Fruit fly (Drosophila melanogaster) whole organism, adult: ENCODE results near the gene Tssk.
A peak's percentile ranks its signal among the peaks of the same experiment; 100 is the strongest.

Experiments
- CG11617 ChIP-seq: fragments of 200-800 bp; sonication (Bioruptor generic); optimal IDR thresholded peaks from 2 replicates; lab custom pipeline; 2017; ENCODE audit warnings: mild to moderate bottlenecking, missing biosample characterization, missing genetic modification reagents, missing genetic modification characterization
- CG12768 ChIP-seq: fragments of 200-800 bp; sonication (Bioruptor generic); optimal IDR thresholded peaks from 2 replicates; lab custom pipeline; 2017; ENCODE audit warnings: missing biosample characterization, missing genetic modification characterization, mild to moderate bottlenecking, moderate library complexity, missing genetic modification reagents
- CG14711 ChIP-seq: fragments of 200-800 bp; sonication (Bioruptor generic); optimal IDR thresholded peaks from 2 replicates; lab custom pipeline; 2018; ENCODE audit warnings: missing biosample characterization, mild to moderate bottlenecking, missing genetic modification characterization, moderate library complexity
- CG1620 ChIP-seq: fragments of 200-800 bp; sonication (Bioruptor generic); optimal IDR thresholded peaks from 2 replicates; lab custom pipeline; 2016; ENCODE audit warnings: missing biosample characterization, missing genetic modification characterization
- CG33017 ChIP-seq: fragments of 200-800 bp; sonication (Bioruptor generic); optimal IDR thresholded peaks from 2 replicates; lab custom pipeline; 2018; ENCODE audit warnings: missing biosample characterization, mild to moderate bottlenecking, missing genetic modification characterization, moderate library complexity
- CG5204 ChIP-seq: fragments of 200-800 bp; sonication (Bioruptor generic); optimal IDR thresholded peaks from 2 replicates; lab custom pipeline; 2016; ENCODE audit warnings: missing biosample characterization, missing genetic modification characterization
- CG7045 ChIP-seq: fragments of 200-800 bp; sonication (Bioruptor generic); optimal IDR thresholded peaks from 2 replicates; lab custom pipeline; 2017; ENCODE audit warnings: missing biosample characterization, mild to moderate bottlenecking, missing genetic modification characterization
- CG7101 ChIP-seq: fragments of 200-800 bp; sonication (Bioruptor generic); optimal IDR thresholded peaks from 2 replicates; lab custom pipeline; 2018; ENCODE audit warnings: missing biosample characterization, mild to moderate bottlenecking, missing genetic modification characterization, moderate library complexity
- Clk ChIP-seq: fragments of 200-800 bp; sonication (Bioruptor generic); optimal IDR thresholded peaks from 2 replicates; lab custom pipeline; 2017; ENCODE audit warnings: missing biosample characterization, missing genetic modification characterization
- Crg-1 ChIP-seq: fragments of 200-800 bp; sonication (Bioruptor generic); optimal IDR thresholded peaks from 2 replicates; lab custom pipeline; 2016; ENCODE audit warnings: missing biosample characterization, missing genetic modification characterization
- Hr96 ChIP-seq: fragments of 200-800 bp; sonication (Bioruptor generic); optimal IDR thresholded peaks from 2 replicates; lab custom pipeline; 2016; ENCODE audit warnings: missing biosample characterization, missing genetic modification characterization
- Mnt ChIP-seq: fragments of 200-800 bp; sonication (Bioruptor generic); optimal IDR thresholded peaks from 2 replicates; lab custom pipeline; 2016; ENCODE audit warnings: missing biosample characterization, mild to moderate bottlenecking, missing genetic modification characterization
- bab1 ChIP-seq: fragments of 200-800 bp; sonication (Bioruptor generic); optimal IDR thresholded peaks from 3 replicates; lab custom pipeline; 2019; ENCODE audit warnings: missing biosample characterization, mild to moderate bottlenecking, missing genetic modification characterization, moderate library complexity
- cic ChIP-seq: fragments of 200-800 bp; sonication (Bioruptor generic); optimal IDR thresholded peaks from 2 replicates; lab custom pipeline; 2017; ENCODE audit warnings: missing biosample characterization, mild to moderate bottlenecking, missing genetic modification characterization, moderate library complexity
- cnc ChIP-seq, 2 experiments: fragments of >200 bp; optimal IDR thresholded peaks; 2 replicates each; lab custom pipeline; 2017
- kay ChIP-seq: fragments of 200-800 bp; sonication (Bioruptor generic); peaks from one replicate; lab custom pipeline; 2016; ENCODE audit warnings: missing biosample characterization, missing genetic modification characterization, borderline replicate concordance
- ovo ChIP-seq: fragments of 200-800 bp; sonication (Bioruptor generic); optimal IDR thresholded peaks from 2 replicates; lab custom pipeline; 2016; ENCODE audit warnings: missing biosample characterization, missing genetic modification characterization
- pad ChIP-seq: fragments of 200-800 bp; sonication (Bioruptor generic); optimal IDR thresholded peaks from 3 replicates; lab custom pipeline; 2017; ENCODE audit warnings: missing biosample characterization, missing genetic modification characterization, mild to moderate bottlenecking, moderate library complexity, missing genetic modification reagents
- tj ChIP-seq: fragments of 200-800 bp; sonication (Bioruptor generic); optimal IDR thresholded peaks from 3 replicates; lab custom pipeline; 2017; ENCODE audit warnings: missing biosample characterization, mild to moderate bottlenecking, missing genetic modification characterization, moderate library complexity
- toe ChIP-seq: fragments of 200-800 bp; sonication (Bioruptor generic); optimal IDR thresholded peaks from 2 replicates; lab custom pipeline; 2016; ENCODE audit warnings: missing biosample characterization, missing genetic modification characterization

The Tssk gene

DNA sequence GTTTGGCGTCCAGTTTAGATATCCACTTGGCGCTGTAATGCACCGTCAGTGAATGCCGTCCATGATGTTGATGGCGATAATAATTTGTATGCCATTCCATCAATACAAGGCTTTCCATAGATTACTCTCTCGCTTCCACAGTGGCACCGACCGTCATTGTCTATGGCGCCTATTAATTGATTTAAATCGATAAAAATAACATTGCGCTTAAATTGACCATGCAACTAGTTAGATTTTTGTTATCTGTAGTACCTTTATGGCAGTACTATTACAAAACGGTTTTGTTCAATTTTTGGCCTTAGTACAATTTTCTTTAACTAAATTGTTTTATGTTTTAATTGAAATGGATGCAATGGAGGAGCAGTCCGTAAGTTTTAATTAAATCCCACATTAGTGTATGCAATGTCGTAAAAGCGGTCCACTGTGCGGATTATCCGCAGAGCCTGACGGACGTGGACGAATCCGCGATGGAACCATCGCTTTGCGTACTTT lies 21.0 kb downstream of the Tssk start:
- no peak for TF ChIP-seq CG33017 (tag; lab: Kevin White, UChicago)
- no peak for TF ChIP-seq toe (GFP tag; lab: Kevin White, UChicago)
- TF ChIP-seq Mnt (GFP tag; lab: Kevin White, UChicago) = no peak
- TF ChIP-seq tj (GFP tag; lab: Kevin White, UChicago) = no peak
- TF ChIP-seq cnc (optimal IDR thresholded peaks at IDR 0.05; lab: Kevin White, UChicago) = no peak
- TF ChIP-seq CG7045 (GFP tag; lab: Kevin White, UChicago) = no peak
- TF ChIP-seq CG11617 (GFP tag; lab: Kevin White, UChicago) = no peak
- TF ChIP-seq CG5204 = no peak
- TF ChIP-seq cic (GFP tag; lab: Kevin White, UChicago) = no peak

DNA sequence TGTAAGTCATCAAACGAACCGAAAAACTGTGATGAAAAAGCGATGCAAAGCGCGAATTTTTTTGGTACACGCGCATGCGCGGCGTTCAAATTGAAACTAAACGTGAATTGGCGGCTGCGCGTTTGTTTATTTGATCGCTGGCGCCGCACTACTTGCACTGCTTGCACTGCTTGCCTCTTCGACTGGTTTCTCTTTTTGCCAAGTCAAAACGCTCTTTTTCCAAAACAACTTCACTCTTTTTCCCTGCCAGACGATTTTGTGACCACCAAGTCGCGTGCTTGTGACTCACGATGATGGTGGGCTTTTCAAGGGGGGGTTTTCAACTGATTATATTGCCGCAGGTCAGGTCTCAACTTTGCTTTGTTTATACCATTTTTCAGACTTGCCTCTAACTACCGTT lies 22.7 kb downstream of the Tssk start, which contains the start of gene CG14304:
Gene CG14304 (minus strand): TSS at position 98 of the 400 bp plus-strand sequence.
- TF ChIP-seq Mnt (GFP tag; lab: Kevin White, UChicago) = no peak

DNA sequence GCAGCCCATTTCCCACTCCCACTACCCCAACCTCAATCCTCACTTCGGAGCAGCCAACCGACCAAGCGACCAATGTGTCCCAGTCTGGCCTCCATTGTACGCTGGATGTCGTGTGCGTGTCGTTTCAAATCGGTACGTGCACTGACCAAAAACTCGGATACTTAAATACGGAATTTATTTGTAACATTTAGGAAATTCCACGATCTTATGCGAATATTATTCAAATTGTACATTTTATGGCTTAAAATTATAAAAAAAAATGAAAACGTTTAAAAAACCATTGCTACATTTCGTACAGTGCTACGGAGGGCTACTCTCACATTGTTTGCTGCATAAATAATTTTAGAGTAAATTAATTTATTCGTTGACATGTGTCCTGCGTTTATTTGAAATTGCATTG lies 26.1 kb downstream of the Tssk start:
- TF ChIP-seq pad (GFP tag; lab: Kevin White, UChicago) = no peak
- no peak for TF ChIP-seq cnc (optimal IDR thresholded peaks at IDR 0.05; lab: Kevin White, UChicago)
- no peak for TF ChIP-seq ovo
- TF ChIP-seq CG1620 (GFP tag; lab: Kevin White, UChicago) = no peak
- no peak for TF ChIP-seq CG7045 (GFP tag; lab: Kevin White, UChicago)
- no peak for TF ChIP-seq bab1 (GFP tag; lab: Kevin White, UChicago)
- TF ChIP-seq Mnt (GFP tag; lab: Kevin White, UChicago) = no peak
- no peak for TF ChIP-seq CG7101 (tag; lab: Kevin White, UChicago)
- no peak for TF ChIP-seq CG33017 (tag; lab: Kevin White, UChicago)
- no peak for TF ChIP-seq Clk
- TF ChIP-seq CG5204 = no peak
- TF ChIP-seq CG12768 (GFP tag; lab: Kevin White, UChicago) = no peak
- no peak for TF ChIP-seq CG11617 (GFP tag; lab: Kevin White, UChicago)
- TF ChIP-seq Crg-1 = no peak
- TF ChIP-seq cic (GFP tag; lab: Kevin White, UChicago) = no peak
- TF ChIP-seq CG14711 (tag; lab: Kevin White, UChicago) = no peak
- no peak for TF ChIP-seq tj (GFP tag; lab: Kevin White, UChicago)
- TF ChIP-seq kay (GFP tag; lab: Kevin White, UChicago) = no peak
- TF ChIP-seq Hr96 (GFP tag; lab: Kevin White, UChicago) = no peak

DNA sequence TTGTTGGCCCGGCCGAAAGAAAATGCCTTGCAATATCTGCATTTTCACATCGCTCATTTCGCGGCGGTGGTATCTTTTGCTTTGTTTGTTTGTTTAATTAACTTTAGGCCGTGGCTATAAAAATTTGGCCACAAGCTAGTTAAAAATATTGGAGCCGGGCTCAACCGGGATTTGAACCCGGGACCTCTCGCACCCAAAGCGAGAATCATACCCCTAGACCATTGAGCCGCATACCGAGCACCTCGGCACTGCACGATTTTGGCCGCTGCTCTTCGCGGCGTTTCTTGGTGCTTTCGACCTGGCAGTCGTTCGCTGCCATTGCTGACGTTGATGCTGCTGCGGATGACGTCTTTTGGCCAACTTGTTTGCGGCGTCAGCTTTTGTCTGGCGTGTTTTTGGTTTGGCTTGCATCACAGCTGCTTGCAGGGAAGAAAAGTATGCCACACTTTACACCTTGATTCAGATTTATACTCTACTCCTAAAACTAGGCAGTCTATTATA lies 29.9 kb downstream of the Tssk start:
- TF ChIP-seq CG33017 (tag; lab: Kevin White, UChicago) (no peak), tj (GFP tag; lab: Kevin White, UChicago) (peak; percentile 71)

DNA sequence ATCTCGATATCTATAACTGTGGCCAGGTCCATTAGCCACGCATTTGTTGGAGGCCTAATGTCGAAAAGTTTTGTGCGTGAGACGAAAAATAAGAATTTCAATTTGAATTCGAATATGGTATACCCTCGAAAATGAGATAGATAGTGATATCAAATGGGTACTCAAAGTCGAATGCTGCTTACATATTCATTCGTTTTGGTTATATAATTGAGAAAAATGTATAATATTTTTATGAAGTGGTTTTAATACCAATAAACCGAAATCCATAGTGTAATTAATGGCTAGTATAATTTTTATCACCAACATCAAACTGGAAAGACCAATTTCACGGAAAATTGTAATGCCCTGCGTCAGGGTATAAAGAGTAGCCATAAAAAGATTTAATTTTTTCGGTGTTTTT lies 34.6 kb downstream of the Tssk start:
- no peak for TF ChIP-seq Clk
- no peak for TF ChIP-seq cic (GFP tag; lab: Kevin White, UChicago)
- TF ChIP-seq toe (GFP tag; lab: Kevin White, UChicago) = no peak
- peak; percentile 42 for TF ChIP-seq kay (GFP tag; lab: Kevin White, UChicago)
- TF ChIP-seq bab1 (GFP tag; lab: Kevin White, UChicago) = no peak
- TF ChIP-seq Hr96 (GFP tag; lab: Kevin White, UChicago) = no peak
- no peak for TF ChIP-seq Mnt (GFP tag; lab: Kevin White, UChicago)
- TF ChIP-seq tj (GFP tag; lab: Kevin White, UChicago) = no peak

DNA sequence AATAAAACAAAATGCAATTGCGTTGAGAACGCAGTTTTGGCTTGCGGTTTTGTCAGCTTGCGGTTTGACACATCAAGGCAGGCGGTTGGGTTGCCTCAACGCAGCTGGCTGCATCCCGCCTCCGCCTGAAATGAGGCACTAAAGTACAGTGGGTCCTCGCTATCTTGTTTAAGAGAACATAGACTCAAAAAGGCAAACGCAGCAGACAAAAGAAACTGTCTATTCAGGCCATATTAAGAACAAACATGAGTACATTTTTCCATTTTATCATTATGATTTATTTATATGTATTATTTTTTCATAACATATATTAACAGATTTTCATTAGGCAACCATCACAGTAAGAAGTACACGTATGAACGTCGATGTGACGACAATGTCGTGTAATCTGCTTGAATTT lies 41.2 kb downstream of the Tssk start:
- peak; percentile 24 for TF ChIP-seq tj (GFP tag; lab: Kevin White, UChicago)
- TF ChIP-seq bab1 (GFP tag; lab: Kevin White, UChicago) = no peak
- TF ChIP-seq CG7045 (GFP tag; lab: Kevin White, UChicago) = no peak
- TF ChIP-seq pad (GFP tag; lab: Kevin White, UChicago) = no peak
- TF ChIP-seq CG11617 (GFP tag; lab: Kevin White, UChicago) = no peak
- no peak for TF ChIP-seq toe (GFP tag; lab: Kevin White, UChicago)

DNA sequence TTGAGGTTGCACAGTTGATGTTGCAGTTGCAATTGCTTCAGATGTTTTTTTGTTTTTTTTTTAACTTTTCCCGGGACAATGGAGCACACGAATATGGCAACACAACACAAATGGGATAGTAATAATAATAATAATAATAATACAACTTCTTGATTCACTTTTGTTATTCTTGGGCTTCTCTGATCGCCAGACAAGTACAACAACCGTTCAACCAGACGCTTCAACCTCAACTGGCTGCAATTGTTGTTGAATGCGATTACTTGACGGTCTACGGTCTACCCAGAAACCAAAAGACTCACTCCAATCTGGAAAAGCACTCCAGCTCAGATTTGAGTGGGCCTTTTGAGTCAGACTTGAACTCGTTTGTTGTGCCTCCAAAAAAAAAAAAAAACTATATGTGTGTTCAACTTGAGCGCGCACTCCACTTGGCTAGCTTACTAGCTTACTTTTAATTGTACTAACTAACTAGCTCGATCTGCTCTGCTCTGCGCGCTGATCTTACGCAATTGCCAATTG lies 42.8 kb downstream of the Tssk start, which contains the start of gene CG14301:
Gene CG14301 (minus strand): TSS at position 216 of the 516 bp plus-strand sequence.
- TF ChIP-seq kay (GFP tag; lab: Kevin White, UChicago) (no peak), pad (GFP tag; lab: Kevin White, UChicago) (no peak), Mnt (GFP tag; lab: Kevin White, UChicago) (no peak), toe (GFP tag; lab: Kevin White, UChicago) (no peak), CG11617 (GFP tag; lab: Kevin White, UChicago) (no peak), CG7101 (tag; lab: Kevin White, UChicago) (no peak), Hr96 (GFP tag; lab: Kevin White, UChicago) (no peak)
